Worm (Caenorhabditis elegans): ENCODE measurements around the gene T26C12.3.

DNA sequence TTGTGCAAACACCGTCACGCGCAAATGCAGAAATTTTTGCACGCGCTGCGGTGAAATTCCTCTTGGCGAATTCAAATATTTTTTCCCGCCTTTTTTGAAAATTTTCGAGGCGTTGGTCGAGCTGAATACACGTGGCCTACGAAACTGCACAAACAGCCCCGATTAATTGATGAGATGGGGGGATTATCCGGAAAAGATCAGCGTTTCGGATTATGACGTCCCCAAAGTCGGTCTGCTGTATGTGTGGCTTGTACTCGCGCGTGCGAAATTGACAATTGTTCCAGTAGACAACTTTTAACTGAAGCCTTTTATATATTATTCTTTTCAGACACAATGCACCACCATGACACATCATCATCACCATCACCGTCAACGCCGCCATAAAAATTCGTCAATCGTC lies 21.1 kb downstream of the T26C12.3 start:
- TF ChIP-seq pqm-1 (tag; optimal IDR thresholded peaks at IDR 0.05): no peak
- no peak for TF ChIP-seq nhr-23 (tag; optimal IDR thresholded peaks at IDR 0.05)
- no peak for TF ChIP-seq nhr-77 (tag; optimal IDR thresholded peaks at IDR 0.05)
- no peak for TF ChIP-seq ztf-11 (tag; optimal IDR thresholded peaks at IDR 0.05)
- TF ChIP-seq fos-1 (tag; optimal IDR thresholded peaks at IDR 0.05): no peak
- TF ChIP-seq ama-1 (optimal IDR thresholded peaks at IDR 0.05): no peak
- TF ChIP-seq ztf-4 (tag; optimal IDR thresholded peaks at IDR 0.05): no peak
- no peak for TF ChIP-seq mdl-1 (tag; optimal IDR thresholded peaks at IDR 0.05)
- no peak for TF ChIP-seq nhr-28 (tag; optimal IDR thresholded peaks at IDR 0.05)
- no peak for TF ChIP-seq lin-39 (tag; optimal IDR thresholded peaks at IDR 0.05)
- no peak for TF ChIP-seq nhr-43 (tag; optimal IDR thresholded peaks at IDR 0.05; ENCODE audit: poor library complexity, severe bottlenecking)
- TF ChIP-seq nhr-76 (tag; optimal IDR thresholded peaks at IDR 0.05): no peak

Measured in whole organism, L3 larva.